Fruit fly (Drosophila melanogaster) Kc167 (cell line): ENCODE measurements around the gene CG18585.

ENCODE experiments used
- Myc ChIP-seq: fragments of >200 bp; optimal IDR thresholded peaks from 2 replicates; lab custom pipeline; 2017; ENCODE audit warnings: missing external identifiers
- Sin3A ChIP-seq: fragments of >200 bp; optimal IDR thresholded peaks from 2 replicates; lab custom pipeline; 2018; ENCODE audit warnings: missing external identifiers
- h ChIP-seq: fragments of >200 bp; optimal IDR thresholded peaks from 3 replicates; lab custom pipeline; 2018; ENCODE audit warnings: missing external identifiers
- insv ChIP-seq: fragments of >200 bp; optimal IDR thresholded peaks from 3 replicates; lab custom pipeline; 2018; ENCODE audit warnings: missing external identifiers
- psq ChIP-seq: fragments of >200 bp; optimal IDR thresholded peaks from 2 replicates; lab custom pipeline; 2017; ENCODE audit warnings: missing external identifiers
- ttk ChIP-seq: sonication (Bioruptor generic); optimal IDR thresholded peaks from 2 replicates; lab custom pipeline; 2017; ENCODE audit warnings: missing external identifiers

DNA sequence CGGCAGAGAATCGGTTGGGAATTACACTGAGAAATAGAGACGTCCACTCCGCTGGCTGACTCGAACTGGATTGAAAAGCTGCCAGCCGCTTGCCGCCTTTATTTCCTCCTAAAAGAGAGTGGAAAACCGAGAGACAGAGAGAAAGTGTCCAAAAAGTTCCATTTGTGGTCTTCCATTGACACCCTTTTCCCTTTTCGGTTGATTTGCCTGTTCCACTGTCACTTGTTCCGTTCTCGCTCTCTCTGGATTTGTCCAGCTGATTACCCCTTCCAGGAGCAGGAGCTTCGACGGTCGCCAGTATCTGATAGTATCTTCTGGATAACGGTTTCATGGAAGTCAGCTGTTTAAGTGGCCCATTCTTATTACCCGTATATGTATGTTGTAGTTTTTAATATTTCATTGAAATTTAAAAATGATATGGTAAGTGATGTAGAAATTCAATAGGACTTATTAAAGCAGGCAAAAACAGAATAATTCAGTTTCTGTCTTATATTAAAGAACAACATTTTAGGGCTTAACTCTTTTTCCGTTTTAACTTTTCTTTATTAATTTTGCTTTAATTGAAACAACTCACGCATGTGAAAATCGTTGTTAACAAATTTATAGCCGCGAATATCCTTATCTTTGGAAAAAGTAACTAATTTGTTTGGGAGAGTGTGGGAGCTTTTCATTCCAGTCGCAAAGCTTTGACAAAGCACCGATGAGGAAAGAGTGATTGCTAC, 15.7 kb downstream of the CG18585 start, which contains the start of gene Slob:
- TF ChIP-seq h (lab: Kevin White, UChicago) (no peak), Myc (lab: Kevin White, UChicago) (no peak), insv (lab: Kevin White, UChicago) (no peak), Sin3A (lab: Kevin White, UChicago) (no peak), ttk (lab: Kevin White, UChicago) (no peak), psq (no peak)
